Fruit fly (Drosophila melanogaster): ENCODE results near the gene Ugt303A1.

Ugt303A1 gene

dm6 chr3R:11226496-11226895, 51.2 kb downstream of the Ugt303A1 start, which contains the start of gene CG17726 (continued):
- TF ChIP-seq sisA (GFP tag; IDR thresholded peaks at IDR 0.05), result peak; percentile 97
- TF ChIP-seq CG11723 (GFP tag; optimal IDR thresholded peaks at IDR 0.05), result peak; percentile 87
- peak; percentile 98 for TF ChIP-seq ara (GFP tag; IDR thresholded peaks at IDR 0.05)
- peak; percentile 99 for TF ChIP-seq dmrt11E (tag; optimal IDR thresholded peaks at IDR 0.05)
- TF ChIP-seq CG1529 (GFP tag; optimal IDR thresholded peaks at IDR 0.05), result peak; percentile 92
- TF ChIP-seq psq (GFP tag; optimal IDR thresholded peaks at IDR 0.05), result peak; percentile 88
- TF ChIP-seq CG17186 (GFP tag; optimal IDR thresholded peaks at IDR 0.05), result peak; percentile 66
- peak; percentile 97 for TF ChIP-seq rib (GFP tag; IDR thresholded peaks at IDR 0.05)
- no peak for TF ChIP-seq amos (GFP tag; IDR thresholded peaks at IDR 0.05; ENCODE audit: partially characterized antibody)
- peak; percentile 96 for TF ChIP-seq NfI (GFP tag; optimal IDR thresholded peaks at IDR 0.05)
- peak; percentile 38 for TF ChIP-seq pros (GFP tag; optimal IDR thresholded peaks at IDR 0.05)
- peak; percentile 93 for TF ChIP-seq CG6813 (GFP tag; optimal IDR thresholded peaks at IDR 0.05)
- TF ChIP-seq NC2α (GFP tag; optimal IDR thresholded peaks at IDR 0.05), result peak; percentile 77
- TF ChIP-seq CG6272 (GFP tag; IDR thresholded peaks at IDR 0.05), result peak; percentile 93
- TF ChIP-seq CG43689 (GFP tag; IDR thresholded peaks at IDR 0.05), result peak; percentile 97
- TF ChIP-seq Optix (GFP tag; IDR thresholded peaks at IDR 0.05), result peak; percentile 58; the same call in 1 of the 3 replicates
- peak; percentile 97 for TF ChIP-seq sens-2 (GFP tag; IDR thresholded peaks at IDR 0.05)
- TF ChIP-seq B-H2 (GFP tag; optimal IDR thresholded peaks at IDR 0.05), result peak; percentile 92
- peak; percentile 99 for TF ChIP-seq CG17328 (GFP tag; IDR thresholded peaks at IDR 0.05)
- TF ChIP-seq lbe (GFP tag; optimal IDR thresholded peaks at IDR 0.05), result peak; percentile 83
- peak; percentile 65 for TF ChIP-seq CG15479 (GFP tag; optimal IDR thresholded peaks at IDR 0.05)
- TF ChIP-seq Gsc (GFP tag; IDR thresholded peaks at IDR 0.05), result peak; percentile 86
- TF ChIP-seq CG9932 (GFP tag; IDR thresholded peaks at IDR 0.05), result peak; percentile 96
- peak; percentile 95 for TF ChIP-seq onecut (GFP tag; IDR thresholded peaks at IDR 0.05)
- no peak for TF ChIP-seq pfk (GFP tag; optimal IDR thresholded peaks at IDR 0.05)
- peak; percentile 94 for TF ChIP-seq BtbVII (GFP tag; optimal IDR thresholded peaks at IDR 0.05)
- TF ChIP-seq CG30431 (GFP tag; optimal IDR thresholded peaks at IDR 0.05), result peak; percentile 91
- TF ChIP-seq CG6654 (GFP tag; optimal IDR thresholded peaks at IDR 0.05), result peak; percentile 69
- peak; percentile 93 for TF ChIP-seq CG4617 (GFP tag; optimal IDR thresholded peaks at IDR 0.05; ENCODE audit: borderline replicate concordance)
- TF ChIP-seq grau (tag; optimal IDR thresholded peaks at IDR 0.05), result peak; percentile 97
- peak; percentile 94 for TF ChIP-seq CG11696 (GFP tag; IDR thresholded peaks at IDR 0.05)
- peak; percentile 100 for TF ChIP-seq row (GFP tag; IDR thresholded peaks at IDR 0.05)
- TF ChIP-seq HHEX (GFP tag; optimal IDR thresholded peaks at IDR 0.05), result peak; percentile 91
- peak; percentile 63 for TF ChIP-seq ERR (GFP tag; optimal IDR thresholded peaks at IDR 0.05)
- TF ChIP-seq CG5180 (GFP tag; optimal IDR thresholded peaks at IDR 0.05), result no peak
- peak; percentile 99 for TF ChIP-seq chm (GFP tag; IDR thresholded peaks at IDR 0.05)
- peak; percentile 99 for TF ChIP-seq CG7839 (tag; optimal IDR thresholded peaks at IDR 0.05)
- peak; percentile 96 for TF ChIP-seq peb (GFP tag; IDR thresholded peaks at IDR 0.05)
- TF ChIP-seq YL-1 (GFP tag; optimal IDR thresholded peaks at IDR 0.05), result peak; percentile 95
- TF ChIP-seq CG13424 (tag; optimal IDR thresholded peaks at IDR 0.05), result peak; percentile 99
- peak; percentile 93 for TF ChIP-seq CG3065 (GFP tag; optimal IDR thresholded peaks at IDR 0.05)
- peak; percentile 93 for TF ChIP-seq sqz (GFP tag; optimal IDR thresholded peaks at IDR 0.05)
- TF ChIP-seq her (GFP tag; optimal IDR thresholded peaks at IDR 0.05), result peak; percentile 70
- TF ChIP-seq fu2 (GFP tag; optimal IDR thresholded peaks at IDR 0.05), result peak; percentile 82
- peak; percentile 95 for TF ChIP-seq CG12219 (GFP tag; optimal IDR thresholded peaks at IDR 0.05)
- no peak for TF ChIP-seq ato (GFP tag; IDR thresholded peaks at IDR 0.05; ENCODE audit: partially characterized antibody)
- TF ChIP-seq Bteb2 (GFP tag; optimal IDR thresholded peaks at IDR 0.05), result peak; percentile 93
- no peak for TF ChIP-seq fru (optimal IDR thresholded peaks at IDR 0.05)
- TF ChIP-seq Chrac-16 (GFP tag; optimal IDR thresholded peaks at IDR 0.05), result peak; percentile 98
- TF ChIP-seq CG3726 (GFP tag; IDR thresholded peaks at IDR 0.05), result peak; percentile 95
- peak; percentile 88 for TF ChIP-seq schlank (tag; optimal IDR thresholded peaks at IDR 0.05)
